Worm (Caenorhabditis elegans) whole organism, L3 larva: Measurements from ENCODE around the gene kmo-1.

Experiments used
- ama-1 ChIP-seq: fragments of 150-350 bp; optimal IDR thresholded peaks from 2 replicates; lab custom pipeline; 2018
- egl-27 ChIP-seq: sonication (generic microtip); optimal IDR thresholded peaks from 4 replicates; lab custom pipeline; 2017; ENCODE audit warnings: missing biosample characterization, missing genetic modification reagents, missing genetic modification characterization
- elt-2 ChIP-seq: sonication (generic microtip); optimal IDR thresholded peaks from 2 replicates; lab custom pipeline; 2016; ENCODE audit warnings: missing genetic modification reagents, mild to moderate bottlenecking, missing genetic modification characterization, missing compliant biosample characterization
- tbx-2 ChIP-seq: sonication (generic microtip); optimal IDR thresholded peaks from 2 replicates; lab custom pipeline; 2016; ENCODE audit warnings: mild to moderate bottlenecking, missing genetic modification characterization, missing compliant biosample characterization

ce11 chrV:12095865-12096264, 25.5 kb upstream of the kmo-1 start, which contains the start of gene nhr-207:
- no peak for TF ChIP-seq tbx-2 (tag; lab: Kevin White, UChicago)
- TF ChIP-seq ama-1 (lab: Kevin White, UChicago), result no peak
- no peak for TF ChIP-seq egl-27 (tag; lab: Kevin White, UChicago)
- peak; percentile 26 for TF ChIP-seq elt-2 (tag; lab: Kevin White, UChicago)
